Worm (Caenorhabditis elegans): ENCODE results near the gene F15E6.9.

DNA sequence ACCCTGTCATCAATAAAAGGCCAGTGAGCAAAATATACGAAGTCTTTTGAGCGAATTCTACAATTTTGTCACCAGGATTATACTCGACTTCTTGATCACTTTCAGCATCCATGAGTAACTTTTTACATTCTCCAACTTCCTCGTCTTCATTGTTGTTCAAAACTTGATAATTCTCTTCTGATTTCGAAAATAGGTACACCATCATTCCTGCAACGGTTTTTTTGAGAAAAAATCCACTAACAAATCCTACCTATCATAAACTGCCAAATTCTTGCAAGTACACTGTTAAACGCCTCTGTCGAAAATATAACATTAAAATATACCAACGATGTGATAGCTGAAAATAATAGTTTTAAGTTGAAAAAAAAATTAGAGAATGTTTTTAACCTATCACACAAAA, 45.9 kb upstream of the F15E6.9 start:
- TF ChIP-seq nhr-90 (tag; optimal IDR thresholded peaks at IDR 0.05; ENCODE audit: poor library complexity) (no peak), F16B12.6 (tag; optimal IDR thresholded peaks at IDR 0.05) (no peak)
